Fruit fly (Drosophila melanogaster) whole organism: ENCODE data around the gene Tlk.

ENCODE experiments used
- CG8478 ChIP-seq: fragments of >200 bp; optimal IDR thresholded peaks from 2 replicates; lab custom pipeline; 2018; ENCODE audit warnings: inconsistent platforms
- EcR ChIP-seq, 2 experiments: fragments of >200 bp; optimal IDR thresholded peaks; 2 replicates each; lab custom pipeline; 2017; ENCODE audit warnings: missing biosample characterization in 2 of 2, missing genetic modification characterization in 2 of 2, missing genetic modification reagents in 2 of 2

dm6 chrX:3835764-3836342, 116.0 kb downstream of the Tlk start:
- TF ChIP-seq CG8478 (no peak), EcR (GFP tag; optimal IDR thresholded peaks at IDR 0.05; lab: Kevin White, UChicago) (no peak)
